Worm (Caenorhabditis elegans): ENCODE measurements around the gene coh-1.

coh-1 gene

DNA sequence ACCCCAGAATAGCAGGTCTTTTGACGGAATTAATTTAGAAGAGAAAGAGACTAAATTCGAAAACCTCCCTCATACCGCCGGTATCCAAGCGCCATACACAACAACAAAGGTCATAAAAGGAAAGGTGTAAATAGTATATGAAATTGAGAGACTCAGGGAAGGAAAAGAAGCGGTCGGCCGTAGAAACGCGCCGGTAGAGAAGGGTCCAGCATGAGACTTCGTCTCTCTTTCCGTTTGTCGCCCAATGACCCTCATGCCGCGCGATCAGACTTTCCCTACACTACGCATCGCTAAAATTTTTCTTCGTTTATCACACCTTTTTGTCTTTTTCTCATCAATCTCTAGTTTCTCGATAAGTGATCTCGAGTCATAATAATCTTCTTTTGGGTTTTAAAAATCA, 44.3 kb downstream of the coh-1 start:
- TF ChIP-seq nhr-23 (tag; optimal IDR thresholded peaks at IDR 0.05) (peak; percentile 20), hmg-11 (tag; optimal IDR thresholded peaks at IDR 0.05) (peak; percentile 31), egl-27 (tag; optimal IDR thresholded peaks at IDR 0.05) (no peak), ztf-4 (tag; optimal IDR thresholded peaks at IDR 0.05) (no peak), snpc-4 (tag; optimal IDR thresholded peaks at IDR 0.05) (no peak), nhr-25 (tag; optimal IDR thresholded peaks at IDR 0.05) (peak; percentile 54)

DNA sequence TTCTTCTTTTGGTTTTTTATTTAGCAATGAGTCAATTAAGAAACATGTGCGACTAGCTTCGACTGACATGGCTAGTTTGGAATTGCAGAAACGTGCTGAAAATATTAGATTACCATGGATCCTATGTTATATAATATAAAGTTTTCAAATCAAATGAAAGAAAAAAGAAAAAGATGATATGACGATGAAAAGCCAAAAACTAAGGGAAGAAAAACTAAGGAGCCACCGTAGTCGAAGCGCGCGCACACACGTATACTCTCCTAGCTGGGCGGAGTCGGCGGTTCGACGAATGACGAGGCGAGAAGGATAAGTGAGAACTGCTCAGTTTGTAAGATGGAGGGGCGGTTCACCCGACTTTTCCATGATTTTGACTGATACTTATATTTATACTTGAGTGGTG, 50.0 kb downstream of the coh-1 start, which contains the start of gene mnm-2:
Gene mnm-2, minus strand, starts transcription at position 101 of the 400 bp plus-strand sequence.
- TF ChIP-seq ztf-11 (tag; optimal IDR thresholded peaks at IDR 0.05) = no peak
- TF ChIP-seq lin-39 (tag; optimal IDR thresholded peaks at IDR 0.05) = no peak
- TF ChIP-seq nhr-43 (tag; optimal IDR thresholded peaks at IDR 0.05; ENCODE audit: poor library complexity, severe bottlenecking) = no peak
- no peak for TF ChIP-seq pha-4 (tag; optimal IDR thresholded peaks at IDR 0.05)
- TF ChIP-seq ceh-82 (tag; optimal IDR thresholded peaks at IDR 0.05) = no peak
- TF ChIP-seq nhr-237 (tag; optimal IDR thresholded peaks at IDR 0.05) = no peak
- TF ChIP-seq elt-2 (tag; optimal IDR thresholded peaks at IDR 0.05) = no peak
- no peak for TF ChIP-seq nhr-28 (tag; optimal IDR thresholded peaks at IDR 0.05)
- TF ChIP-seq daf-12 (tag; optimal IDR thresholded peaks at IDR 0.05) = no peak
- no peak for TF ChIP-seq lsy-12 (tag; optimal IDR thresholded peaks at IDR 0.05)
- no peak for TF ChIP-seq skn-1 (tag; optimal IDR thresholded peaks at IDR 0.05)
- no peak for TF ChIP-seq ceh-16 (tag; optimal IDR thresholded peaks at IDR 0.05)
- no peak for TF ChIP-seq nhr-12 (tag; optimal IDR thresholded peaks at IDR 0.05)

DNA sequence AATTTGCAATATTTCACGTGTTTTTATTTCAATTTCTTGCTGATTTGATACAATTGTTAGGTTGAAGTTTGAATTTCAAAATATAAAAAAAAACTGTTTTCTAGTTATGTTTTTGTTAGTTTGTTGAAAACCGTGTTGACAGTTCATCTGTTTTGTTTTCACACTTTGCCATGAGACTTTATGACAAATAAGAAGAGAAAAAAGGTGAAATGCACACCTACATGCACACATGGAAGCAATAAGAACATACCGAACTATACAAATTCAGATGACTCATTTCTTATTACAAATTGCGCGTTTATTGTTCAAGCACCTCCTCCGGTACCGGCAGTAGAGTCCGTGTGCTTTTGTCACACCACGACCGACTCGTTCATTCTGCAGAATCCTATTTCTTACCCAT, 54.2 kb downstream of the coh-1 start, which contains the start of gene C10A4.9:
Gene C10A4.9, plus strand, starts transcription at position 301 of the 400 bp plus-strand sequence.
- TF ChIP-seq fkh-2 (tag; optimal IDR thresholded peaks at IDR 0.05) = no peak
- no peak for TF ChIP-seq unc-39 (tag; optimal IDR thresholded peaks at IDR 0.05)
- no peak for TF ChIP-seq elt-2 (tag; optimal IDR thresholded peaks at IDR 0.05)
- no peak for TF ChIP-seq fkh-10 (GFP tag; optimal IDR thresholded peaks at IDR 0.05)
- no peak for TF ChIP-seq mml-1 (tag; optimal IDR thresholded peaks at IDR 0.05)
- no peak for TF ChIP-seq ama-1 (optimal IDR thresholded peaks at IDR 0.05)
- TF ChIP-seq hmg-11 (tag; optimal IDR thresholded peaks at IDR 0.05) = no peak
- TF ChIP-seq ztf-4 (tag; optimal IDR thresholded peaks at IDR 0.05) = no peak
- TF ChIP-seq ZK546.5 (tag; optimal IDR thresholded peaks at IDR 0.05) = no peak
- no peak for TF ChIP-seq ceh-28 (tag; optimal IDR thresholded peaks at IDR 0.05)
- no peak for TF ChIP-seq egl-5 (tag; optimal IDR thresholded peaks at IDR 0.05)
- no peak for TF ChIP-seq daf-12 (tag; optimal IDR thresholded peaks at IDR 0.05)
- TF ChIP-seq skn-1 (tag; optimal IDR thresholded peaks at IDR 0.05) = no peak
- TF ChIP-seq lin-15B (tag; optimal IDR thresholded peaks at IDR 0.05) = no peak
- TF ChIP-seq tbx-2 (tag; optimal IDR thresholded peaks at IDR 0.05) = no peak

DNA sequence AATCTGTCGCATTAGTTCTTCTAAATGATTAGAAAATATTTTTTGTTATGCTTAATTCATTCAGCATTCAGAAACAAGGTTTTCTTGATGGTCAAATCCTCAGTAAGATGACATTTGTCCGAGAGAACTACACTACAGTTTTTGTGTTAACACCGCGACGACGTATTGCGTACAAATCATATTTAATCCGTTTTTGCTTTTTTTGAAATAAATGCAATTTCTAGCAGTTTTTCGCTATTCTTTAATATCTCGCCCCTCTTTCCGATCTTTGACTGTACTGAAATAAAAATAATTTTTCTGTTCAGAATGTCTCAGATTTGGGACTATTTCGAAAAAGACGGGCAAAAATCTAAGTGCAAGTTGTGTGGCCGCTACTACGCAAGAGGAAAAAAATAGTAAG, 58.7 kb downstream of the coh-1 start, which contains the start of gene C10A4.1:
Gene C10A4.1, plus strand, starts transcription at position 301 of the 400 bp plus-strand sequence.
- TF ChIP-seq ceh-9 (tag; optimal IDR thresholded peaks at IDR 0.05) (no peak), lin-15B (tag; optimal IDR thresholded peaks at IDR 0.05) (no peak), elt-2 (tag; optimal IDR thresholded peaks at IDR 0.05) (no peak), pqm-1 (tag; optimal IDR thresholded peaks at IDR 0.05) (no peak), nhr-67 (tag; optimal IDR thresholded peaks at IDR 0.05) (no peak), hmg-11 (tag; optimal IDR thresholded peaks at IDR 0.05) (no peak), nhr-12 (tag; optimal IDR thresholded peaks at IDR 0.05) (no peak), fos-1 (tag; optimal IDR thresholded peaks at IDR 0.05) (no peak), R02D3.7 (tag; optimal IDR thresholded peaks at IDR 0.05) (no peak)

DNA sequence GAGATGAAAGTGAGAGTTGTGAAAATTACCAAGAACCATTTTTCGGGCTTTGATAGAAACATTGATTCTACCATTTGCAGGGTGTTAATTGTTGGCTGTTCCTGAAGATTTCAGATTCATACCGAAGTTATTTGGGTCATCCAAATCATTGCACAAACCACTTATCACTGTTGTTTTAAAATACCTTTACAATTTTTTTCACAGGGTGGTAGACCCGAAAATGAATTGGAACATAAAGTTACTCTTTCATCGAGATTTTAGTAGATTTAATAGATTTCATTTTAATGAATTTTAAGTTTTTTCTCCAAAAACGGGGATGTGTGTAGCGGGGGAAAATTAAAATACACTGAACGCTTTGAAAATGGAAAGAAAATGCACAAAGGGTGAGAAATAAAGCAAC, 59.4 kb downstream of the coh-1 start, which contains the start of gene C10A4.7:
Gene C10A4.7, minus strand, starts transcription at position 101 of the 400 bp plus-strand sequence.
- no peak for TF ChIP-seq ceh-82 (tag; optimal IDR thresholded peaks at IDR 0.05)
- TF ChIP-seq R02D3.7 (tag; optimal IDR thresholded peaks at IDR 0.05) = no peak
- TF ChIP-seq fos-1 (tag; optimal IDR thresholded peaks at IDR 0.05) = no peak
- no peak for TF ChIP-seq ceh-28 (tag; optimal IDR thresholded peaks at IDR 0.05)
- no peak for TF ChIP-seq hmg-11 (tag; optimal IDR thresholded peaks at IDR 0.05)
- no peak for TF ChIP-seq nhr-28 (tag; optimal IDR thresholded peaks at IDR 0.05)
- TF ChIP-seq ama-1 (optimal IDR thresholded peaks at IDR 0.05) = no peak
- TF ChIP-seq nfya-1 (tag; optimal IDR thresholded peaks at IDR 0.05; ENCODE audit: insufficient read depth) = no peak
- no peak for TF ChIP-seq unc-62 (GFP tag; optimal IDR thresholded peaks at IDR 0.05)
- TF ChIP-seq nhr-67 (tag; optimal IDR thresholded peaks at IDR 0.05) = no peak
- TF ChIP-seq ceh-16 (tag; optimal IDR thresholded peaks at IDR 0.05) = no peak
- no peak for TF ChIP-seq ztf-4 (tag; optimal IDR thresholded peaks at IDR 0.05)
- TF ChIP-seq nhr-11 (tag; optimal IDR thresholded peaks at IDR 0.05) = no peak
- no peak for TF ChIP-seq daf-12 (tag; optimal IDR thresholded peaks at IDR 0.05)
- TF ChIP-seq ZK546.5 (tag; optimal IDR thresholded peaks at IDR 0.05) = no peak
- TF ChIP-seq nhr-25 (tag; optimal IDR thresholded peaks at IDR 0.05) = no peak
- TF ChIP-seq aly-2 (tag; optimal IDR thresholded peaks at IDR 0.05) = no peak
- no peak for TF ChIP-seq jun-1 (tag; optimal IDR thresholded peaks at IDR 0.05)
- TF ChIP-seq zag-1 (tag; optimal IDR thresholded peaks at IDR 0.05) = no peak
- TF ChIP-seq pha-4 (tag; optimal IDR thresholded peaks at IDR 0.05) = no peak

Data from whole organism, L3 larva.